Fruit fly (Drosophila melanogaster): Measurements from ENCODE around the gene CG6621.

Gene CG6621

DNA sequence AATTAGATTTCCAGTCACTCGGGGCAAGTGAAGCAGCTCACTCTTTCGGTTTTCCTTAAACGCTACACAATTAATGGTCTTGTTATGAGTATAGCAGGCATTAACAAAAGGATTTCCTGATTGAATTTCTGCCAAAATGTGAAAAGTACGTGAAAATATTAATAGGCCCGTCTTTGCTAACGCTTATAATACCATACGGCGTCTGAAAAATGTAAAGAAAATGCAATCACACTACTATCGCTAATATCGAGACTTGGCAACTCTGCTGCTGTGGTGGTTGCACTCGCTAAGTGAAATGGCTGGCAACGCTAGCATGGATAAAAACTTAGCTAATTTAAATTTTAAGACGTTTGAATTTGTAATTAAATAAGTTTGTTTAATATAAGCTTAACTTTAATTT lies at the start of gene CG6621 (continued):
- TF ChIP-seq Oli (tag; optimal IDR thresholded peaks at IDR 0.05) (no peak), Gsc (GFP tag; IDR thresholded peaks at IDR 0.05) (no peak), schlank (tag; optimal IDR thresholded peaks at IDR 0.05) (no peak), CrebB (tag; optimal IDR thresholded peaks at IDR 0.05) (no peak), CG8765 (GFP tag; IDR thresholded peaks at IDR 0.05) (no peak), ap (GFP tag; IDR thresholded peaks at IDR 0.05) (no peak), CG8924 (tag; optimal IDR thresholded peaks at IDR 0.05) (peak; percentile 20), Six4 (GFP tag; optimal IDR thresholded peaks at IDR 0.05) (no peak), CHES-1-like (GFP tag; optimal IDR thresholded peaks at IDR 0.05) (peak; percentile 51), CG32767 (GFP tag; IDR thresholded peaks at IDR 0.05) (no peak), CG7928 (GFP tag; optimal IDR thresholded peaks at IDR 0.05) (peak; percentile 31), Trl (optimal IDR thresholded peaks at IDR 0.05) (no peak), Trl (GFP tag; optimal IDR thresholded peaks at IDR 0.05) (no peak), bcd (GFP tag; optimal IDR thresholded peaks at IDR 0.05) (peak; percentile 9), CG1233 (GFP tag; optimal IDR thresholded peaks at IDR 0.05) (no peak), Sry-β (GFP tag; optimal IDR thresholded peaks at IDR 0.05) (no peak), gsb (GFP tag; IDR thresholded peaks at IDR 0.05) (no peak), phol (tag; optimal IDR thresholded peaks at IDR 0.05) (peak; percentile 71), CG13894 (tag; optimal IDR thresholded peaks at IDR 0.05) (no peak), CG15269 (tag; optimal IDR thresholded peaks at IDR 0.05) (no peak), TFAM (GFP tag; optimal IDR thresholded peaks at IDR 0.05) (no peak)

DNA sequence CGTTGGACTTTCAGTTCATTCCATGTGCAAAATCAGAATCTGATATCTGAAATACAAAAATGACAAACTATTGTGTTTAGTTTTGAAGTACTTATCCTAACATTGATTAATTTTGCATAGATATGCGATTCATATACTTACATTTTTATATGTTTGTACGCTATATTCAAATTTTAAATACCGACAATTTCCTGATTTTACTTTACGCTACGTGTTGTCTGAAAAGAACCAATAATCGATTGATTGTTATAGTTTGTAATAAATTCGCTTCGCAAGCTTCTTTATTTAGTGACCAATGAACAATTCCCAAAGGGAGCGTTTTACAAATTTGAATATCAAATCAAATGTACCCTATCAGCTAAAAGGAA lies 3.8 kb downstream of the CG6621 start, which contains the start of gene Ak3:
Ak3 (minus strand) TSS at position 69 of the 368 bp plus-strand sequence.
- TF ChIP-seq Dp (GFP tag; optimal IDR thresholded peaks at IDR 0.05) = no peak
- TF ChIP-seq CG42726 (GFP tag; IDR thresholded peaks at IDR 0.05; ENCODE audit: partially characterized antibody) = no peak
- TF ChIP-seq sens (GFP tag) = peak; percentile 43
- no peak for TF ChIP-seq dpn (GFP tag; optimal IDR thresholded peaks at IDR 0.05)
- TF ChIP-seq tin (GFP tag; optimal IDR thresholded peaks at IDR 0.05) = no peak
- TF ChIP-seq TFAM (GFP tag; optimal IDR thresholded peaks at IDR 0.05) = no peak
- no peak for TF ChIP-seq nau (GFP tag; optimal IDR thresholded peaks at IDR 0.05)
- no peak for TF ChIP-seq crp (GFP tag; optimal IDR thresholded peaks at IDR 0.05)
- no peak for TF ChIP-seq CG8388 (GFP tag; optimal IDR thresholded peaks at IDR 0.05)
- 0 out of 2 replicates have a peak, but pooled peaks have one; percentile 3 for TF ChIP-seq unc-4 (GFP tag; IDR thresholded peaks at IDR 0.05; ENCODE audit: partially characterized antibody)
- TF ChIP-seq CG12236 (GFP tag; optimal IDR thresholded peaks at IDR 0.05) = no peak
- no peak for TF ChIP-seq lab (GFP tag; optimal IDR thresholded peaks at IDR 0.05)
- TF ChIP-seq CG14965 (GFP tag; optimal IDR thresholded peaks at IDR 0.05; ENCODE audit: borderline replicate concordance) = no peak
- no peak for TF ChIP-seq CG7786 (GFP tag; optimal IDR thresholded peaks at IDR 0.05)
- no peak for TF ChIP-seq CG9437 (GFP tag; optimal IDR thresholded peaks at IDR 0.05)
- no peak for TF ChIP-seq CG4617 (GFP tag; optimal IDR thresholded peaks at IDR 0.05; ENCODE audit: borderline replicate concordance)
- no peak for TF ChIP-seq Abd-B (GFP tag; optimal IDR thresholded peaks at IDR 0.05)

DNA sequence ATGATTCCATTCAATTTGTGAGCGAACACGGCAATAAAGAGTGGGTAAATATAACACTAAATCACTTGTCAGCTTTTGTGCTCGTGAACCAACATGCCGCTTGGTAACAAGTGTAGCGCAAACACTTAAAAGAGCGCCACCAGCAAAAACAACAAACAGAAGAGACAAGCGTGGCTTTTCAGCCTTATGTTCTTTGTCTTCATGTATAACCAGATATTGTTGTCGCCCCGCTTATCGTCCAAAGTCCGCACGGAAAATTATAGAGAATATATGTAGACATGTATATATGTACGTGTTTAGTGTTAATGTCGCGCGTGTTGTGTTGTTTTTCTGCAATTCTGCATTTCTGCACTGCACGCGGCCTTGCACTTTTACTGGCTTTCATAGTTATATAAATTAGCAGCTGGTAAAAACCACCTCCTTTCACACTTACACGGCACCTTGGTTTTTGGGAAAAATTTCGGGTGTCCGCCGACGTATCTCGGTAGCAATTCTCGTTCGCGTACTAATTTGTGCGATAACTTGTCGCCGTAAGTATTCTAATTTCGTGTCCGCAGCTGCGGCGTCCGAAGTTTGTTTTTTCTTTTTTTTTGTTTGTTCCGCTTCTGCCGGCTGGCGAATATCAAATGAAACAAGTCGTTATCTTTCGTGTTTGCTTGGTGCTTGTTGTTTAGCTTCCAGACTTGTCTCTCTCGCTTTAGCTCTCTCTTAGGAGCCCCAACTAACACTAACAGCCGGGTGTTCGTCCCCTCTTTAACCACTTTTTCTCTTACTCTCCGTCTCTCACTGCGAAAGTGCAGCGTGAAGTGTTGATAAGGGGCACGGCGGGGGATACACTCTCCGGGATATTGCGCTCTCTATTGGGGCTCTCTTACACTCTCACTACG lies 4.5 kb downstream of the CG6621 start:
- TF ChIP-seq slou (GFP tag; optimal IDR thresholded peaks at IDR 0.05) (no peak), HLH54F (GFP tag; optimal IDR thresholded peaks at IDR 0.05) (no peak), CG11504 (tag; optimal IDR thresholded peaks at IDR 0.05) (peak; percentile 28), CG3281 (GFP tag; optimal IDR thresholded peaks at IDR 0.05) (peak; percentile 0), zf30C (GFP tag; optimal IDR thresholded peaks at IDR 0.05) (no peak), CG12071 (GFP tag; optimal IDR thresholded peaks at IDR 0.05) (peak; percentile 54), CG6683 (GFP tag; optimal IDR thresholded peaks at IDR 0.05) (no peak), pnt (GFP tag; optimal IDR thresholded peaks at IDR 0.05) (no peak), CG12299 (tag; optimal IDR thresholded peaks at IDR 0.05) (no peak), luna (GFP tag; optimal IDR thresholded peaks at IDR 0.05) (no peak), Dek (tag; optimal IDR thresholded peaks at IDR 0.05) (no peak), CG6854 (GFP tag; optimal IDR thresholded peaks at IDR 0.05) (no peak)
